Worm (Caenorhabditis elegans): ENCODE results near the gene C34D1.4.

Gene C34D1.4

DNA sequence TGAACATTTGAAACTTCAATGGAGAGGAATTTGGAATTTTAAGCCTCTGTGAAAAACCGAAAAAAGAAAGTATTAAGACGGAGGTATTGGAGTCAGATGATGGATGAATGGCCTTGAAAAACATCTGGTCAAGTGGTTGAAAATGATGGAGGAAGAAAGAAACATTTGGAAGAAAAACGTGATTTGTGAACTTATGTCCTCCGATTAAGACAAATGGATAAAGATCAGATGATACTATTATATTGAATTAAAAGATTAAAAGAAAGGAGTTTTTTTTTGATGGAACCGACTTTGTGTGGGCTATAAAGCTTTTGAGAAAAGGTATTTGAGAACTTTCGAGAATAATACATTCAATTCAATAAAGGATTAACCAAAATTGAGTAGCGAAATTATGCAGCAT is 416 bp upstream of the C34D1.4 start:
- TF ChIP-seq mep-1 (tag; optimal IDR thresholded peaks at IDR 0.05) (no peak), unc-120 (tag; optimal IDR thresholded peaks at IDR 0.05; ENCODE audit: poor library complexity, severe bottlenecking) (no peak)

ce11 chrV:13252862-13253261 is 6.2 kb downstream of the C34D1.4 start:
- TF ChIP-seq sem-2 (GFP tag; optimal IDR thresholded peaks at IDR 0.05) (no peak), mep-1 (tag; optimal IDR thresholded peaks at IDR 0.05) (no peak)

DNA sequence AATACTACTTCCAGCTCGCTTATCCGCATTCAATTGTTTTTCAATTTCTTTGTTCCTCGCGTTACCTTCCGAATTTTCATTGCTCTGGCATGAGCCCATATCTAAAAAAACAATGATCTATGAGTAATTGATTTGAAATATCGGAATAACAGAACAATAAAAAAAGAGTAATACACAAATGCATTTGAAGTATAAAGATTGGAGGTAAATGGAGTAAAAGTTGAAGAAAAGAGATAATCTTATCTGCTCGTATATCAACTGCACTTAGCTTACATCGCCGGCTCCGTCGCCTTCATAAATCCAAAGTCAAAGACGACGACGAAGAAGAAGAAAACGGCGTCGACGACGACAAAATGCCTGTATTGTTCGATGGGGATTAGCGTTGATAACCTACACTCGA is 9.7 kb downstream of the C34D1.4 start, which contains the start of gene odr-3:
Gene odr-3, minus strand, starts transcription at position 101 of the 400 bp plus-strand sequence.
- TF ChIP-seq lin-32 (GFP tag; optimal IDR thresholded peaks at IDR 0.05) = no peak
- TF ChIP-seq unc-120 (tag; optimal IDR thresholded peaks at IDR 0.05; ENCODE audit: poor library complexity, severe bottlenecking) = no peak
- no peak for TF ChIP-seq nhr-12 (tag; optimal IDR thresholded peaks at IDR 0.05)

ce11 chrV:13243205-13243604 is 15.9 kb downstream of the C34D1.4 start:
- TF ChIP-seq ham-2 (GFP tag; optimal IDR thresholded peaks at IDR 0.05) (no peak), blmp-1 (tag; optimal IDR thresholded peaks at IDR 0.05) (peak; percentile 35)

- TF ChIP-seq sem-2 (GFP tag; optimal IDR thresholded peaks at IDR 0.05) (no peak), ces-1 (GFP tag; optimal IDR thresholded peaks at IDR 0.05) (no peak), snpc-4 (tag; optimal IDR thresholded peaks at IDR 0.05) (no peak), ham-2 (GFP tag; optimal IDR thresholded peaks at IDR 0.05) (no peak), ztf-11 (tag; optimal IDR thresholded peaks at IDR 0.05) (no peak), cnd-1 (tag; optimal IDR thresholded peaks at IDR 0.05) (no peak), unc-39 (tag; optimal IDR thresholded peaks at IDR 0.05) (no peak), bed-3 (GFP tag; optimal IDR thresholded peaks at IDR 0.05) (no peak), hlh-1 (tag; optimal IDR thresholded peaks at IDR 0.05) (no peak)
Observed at ce11 chrV:13236507-13236906, 22.6 kb downstream of the C34D1.4 start, which contains the start of gene dmd-10. Gene dmd-10 (minus strand): TSS chrV:13236607.

DNA sequence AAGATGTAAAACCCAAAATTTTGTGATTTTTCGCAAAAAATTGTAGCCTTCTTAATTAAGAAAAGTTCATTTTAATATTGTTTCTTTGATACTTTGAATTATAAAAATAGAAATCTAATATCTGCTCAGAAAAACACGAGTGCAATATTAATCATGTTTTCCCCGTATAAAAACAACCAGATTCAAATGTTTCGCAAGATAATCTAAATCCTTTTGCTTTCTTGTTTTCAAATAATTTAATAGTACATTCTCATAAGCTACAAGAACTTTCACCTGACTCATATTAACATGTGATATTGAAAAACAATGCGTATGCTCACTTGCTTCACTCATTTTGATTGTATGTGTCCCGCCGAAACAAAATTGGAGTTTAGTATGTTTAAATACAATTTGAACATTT is 23.8 kb downstream of the C34D1.4 start:
- TF ChIP-seq ham-2 (GFP tag; optimal IDR thresholded peaks at IDR 0.05) (no peak), ces-1 (GFP tag; optimal IDR thresholded peaks at IDR 0.05) (no peak), pha-4 (tag; optimal IDR thresholded peaks at IDR 0.05) (no peak), sptf-1 (tag; optimal IDR thresholded peaks at IDR 0.05) (no peak), cnd-1 (tag; optimal IDR thresholded peaks at IDR 0.05) (no peak), unc-39 (tag; optimal IDR thresholded peaks at IDR 0.05) (no peak), flh-1 (GFP tag; optimal IDR thresholded peaks at IDR 0.05) (no peak), hlh-1 (tag; optimal IDR thresholded peaks at IDR 0.05) (no peak), nhr-2 (tag; optimal IDR thresholded peaks at IDR 0.05) (no peak), tbx-8 (GFP tag; optimal IDR thresholded peaks at IDR 0.05) (no peak), snpc-4 (tag; optimal IDR thresholded peaks at IDR 0.05) (no peak), mep-1 (tag; optimal IDR thresholded peaks at IDR 0.05) (no peak), M03D4.4 (tag; optimal IDR thresholded peaks at IDR 0.05) (no peak), lin-32 (GFP tag; optimal IDR thresholded peaks at IDR 0.05) (no peak), ztf-11 (tag; optimal IDR thresholded peaks at IDR 0.05) (no peak), ceh-39 (tag; optimal IDR thresholded peaks at IDR 0.05) (no peak), unc-120 (tag; optimal IDR thresholded peaks at IDR 0.05; ENCODE audit: poor library complexity, severe bottlenecking) (no peak), ceh-83 (GFP tag; optimal IDR thresholded peaks at IDR 0.05) (no peak), sem-2 (GFP tag; optimal IDR thresholded peaks at IDR 0.05) (no peak), lsy-2 (tag; optimal IDR thresholded peaks at IDR 0.05) (no peak)

ce11 chrV:13229538-13229937 is 29.6 kb downstream of the C34D1.4 start:
- no peak for TF ChIP-seq nhr-28 (tag; optimal IDR thresholded peaks at IDR 0.05)

DNA sequence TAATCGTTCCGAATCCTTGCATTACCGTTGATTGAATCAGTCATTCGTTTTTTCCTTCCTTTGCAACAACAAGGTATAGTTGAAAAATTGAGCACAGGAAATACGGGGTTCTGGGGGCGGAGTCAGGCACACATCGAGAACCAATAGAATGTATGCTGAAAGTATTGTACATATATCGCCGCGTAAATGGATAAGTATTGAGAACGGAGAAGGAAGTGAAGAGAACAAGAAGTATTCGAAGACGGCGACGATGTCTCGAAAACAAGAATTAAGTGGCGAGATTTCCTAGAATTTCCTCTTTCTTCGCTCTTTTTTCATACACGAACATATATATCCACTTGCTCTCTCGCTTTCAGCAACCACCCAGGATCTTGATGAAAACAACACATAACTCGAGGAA is 38.0 kb downstream of the C34D1.4 start:
- TF ChIP-seq blmp-1 (tag; optimal IDR thresholded peaks at IDR 0.05) (no peak), unc-120 (tag; optimal IDR thresholded peaks at IDR 0.05; ENCODE audit: poor library complexity, severe bottlenecking) (no peak), nhr-76 (tag; optimal IDR thresholded peaks at IDR 0.05) (no peak), bed-3 (GFP tag; optimal IDR thresholded peaks at IDR 0.05) (no peak), zip-8 (tag; optimal IDR thresholded peaks at IDR 0.05) (no peak), pha-4 (tag; optimal IDR thresholded peaks at IDR 0.05) (no peak)
